Fruit fly (Drosophila melanogaster) Kc167 (cell line): Measurements from ENCODE around the gene Nrx-IV.

Experiments
- Myc ChIP-seq: fragments of >200 bp; optimal IDR thresholded peaks from 2 replicates; lab custom pipeline; 2017; ENCODE audit warnings: missing external identifiers
- Sin3A ChIP-seq: fragments of >200 bp; optimal IDR thresholded peaks from 2 replicates; lab custom pipeline; 2018; ENCODE audit warnings: missing external identifiers
- h ChIP-seq: fragments of >200 bp; optimal IDR thresholded peaks from 3 replicates; lab custom pipeline; 2018; ENCODE audit warnings: missing external identifiers
- insv ChIP-seq: fragments of >200 bp; optimal IDR thresholded peaks from 3 replicates; lab custom pipeline; 2018; ENCODE audit warnings: missing external identifiers
- psq ChIP-seq: fragments of >200 bp; optimal IDR thresholded peaks from 2 replicates; lab custom pipeline; 2017; ENCODE audit warnings: missing external identifiers
- ttk ChIP-seq: sonication (Bioruptor generic); optimal IDR thresholded peaks from 2 replicates; lab custom pipeline; 2017; ENCODE audit warnings: missing external identifiers

Gene Nrx-IV

DNA sequence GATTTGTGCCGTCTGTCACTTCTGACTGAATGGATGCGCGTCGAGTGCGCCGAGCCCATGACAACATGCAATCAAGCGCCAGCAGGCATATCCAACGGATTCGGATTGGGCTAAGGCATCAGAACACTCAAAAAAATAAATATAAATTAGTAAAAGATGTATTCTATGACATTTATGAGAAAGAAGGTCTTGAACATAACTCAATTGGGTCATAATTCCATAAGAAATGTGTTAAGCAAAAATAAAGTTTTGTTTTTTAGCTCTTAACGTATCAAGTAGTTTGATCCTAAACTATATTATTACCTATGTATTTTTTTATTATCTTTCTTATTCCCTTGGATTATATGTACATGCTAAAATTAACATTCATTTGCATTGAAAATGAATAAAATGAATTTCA lies 32.7 kb upstream of the Nrx-IV start:
- TF ChIP-seq Sin3A (lab: Kevin White, UChicago) (no peak), psq (lab: Kevin White, UChicago) (no peak), insv (lab: Kevin White, UChicago) (no peak), ttk (no peak), h (lab: Kevin White, UChicago) (no peak), Myc (lab: Kevin White, UChicago) (no peak)

DNA sequence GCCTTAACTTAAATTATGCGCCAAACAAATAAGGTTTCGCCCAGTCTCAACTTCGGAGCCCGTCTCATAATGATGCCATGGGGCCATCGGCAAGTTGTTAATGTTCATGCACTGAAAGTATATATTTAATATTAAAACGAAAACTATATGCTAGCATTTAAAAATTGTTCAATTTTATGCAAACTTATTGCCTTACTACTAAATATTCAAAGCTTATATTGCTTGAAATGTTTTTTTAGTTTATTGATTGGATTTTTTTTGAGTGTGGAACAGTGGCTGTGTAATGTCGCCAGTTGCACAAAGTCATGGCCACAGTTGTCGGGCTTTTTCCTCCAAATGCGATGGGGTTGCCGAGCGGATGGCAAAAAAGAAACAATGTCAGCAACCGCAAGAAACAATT lies 32.1 kb upstream of the Nrx-IV start:
- TF ChIP-seq Sin3A (lab: Kevin White, UChicago) = no peak
- TF ChIP-seq ttk = no peak
- no peak for TF ChIP-seq h (lab: Kevin White, UChicago)
- no peak for TF ChIP-seq psq (lab: Kevin White, UChicago)
- TF ChIP-seq insv (lab: Kevin White, UChicago) = no peak

dm6 chr3L:12115103-12115502 lies 31.2 kb upstream of the Nrx-IV start:
- no peak for TF ChIP-seq Myc (lab: Kevin White, UChicago)

DNA sequence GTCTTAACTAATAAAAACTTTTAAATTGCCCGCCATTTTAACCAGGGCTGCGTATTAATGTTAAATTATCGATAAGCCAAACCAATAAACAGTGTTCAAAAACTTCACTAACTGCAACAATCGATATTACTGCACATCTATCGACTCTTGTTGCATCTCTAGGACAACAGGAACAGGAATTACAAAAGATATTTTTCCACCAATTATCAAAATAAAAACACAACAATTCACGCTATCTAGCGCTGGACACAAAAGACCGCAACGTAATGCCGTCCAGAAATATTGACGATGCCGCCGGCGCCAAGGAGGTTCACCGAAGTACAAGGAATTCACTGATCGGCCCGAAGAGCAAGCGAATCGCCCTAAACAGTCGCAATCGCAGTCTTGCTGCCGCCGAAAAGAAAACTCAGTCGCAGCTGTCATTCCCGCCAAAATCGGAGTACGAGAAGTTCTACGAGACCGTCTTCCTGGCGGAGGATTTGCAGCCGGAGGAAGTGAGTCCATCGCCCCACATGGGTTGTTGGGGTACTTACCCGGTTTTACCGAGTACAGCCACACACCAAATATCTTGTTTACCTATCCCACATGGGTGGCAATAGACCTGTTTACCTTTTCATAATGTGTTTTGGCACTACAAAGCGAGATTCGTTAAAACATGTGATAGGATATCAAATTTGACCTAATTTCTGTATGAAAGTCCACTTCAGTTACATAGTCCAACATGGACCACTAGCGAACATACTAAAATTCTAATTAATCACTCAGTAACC lies 30.2 kb upstream of the Nrx-IV start, which contains the start of gene vers:
vers (plus strand) TSS at position 136 of the 770 bp plus-strand sequence.
- TF ChIP-seq h (lab: Kevin White, UChicago) = no peak
- TF ChIP-seq insv (lab: Kevin White, UChicago) = no peak
- no peak for TF ChIP-seq psq (lab: Kevin White, UChicago)
- no peak for TF ChIP-seq Myc (lab: Kevin White, UChicago)
- no peak for TF ChIP-seq Sin3A (lab: Kevin White, UChicago)
- TF ChIP-seq ttk = no peak

dm6 chr3L:12118156-12118555 lies 28.2 kb upstream of the Nrx-IV start, which contains the start of gene ssp:
Gene ssp, plus strand, starts transcription at chr3L:12118257.
- TF ChIP-seq Myc (lab: Kevin White, UChicago) (no peak), insv (lab: Kevin White, UChicago) (no peak), h (lab: Kevin White, UChicago) (no peak), psq (lab: Kevin White, UChicago) (no peak), ttk (no peak), Sin3A (lab: Kevin White, UChicago) (no peak)

dm6 chr3L:12118631-12119030 lies 27.7 kb upstream of the Nrx-IV start:
- TF ChIP-seq insv (lab: Kevin White, UChicago) = no peak
- no peak for TF ChIP-seq Myc (lab: Kevin White, UChicago)
- no peak for TF ChIP-seq Sin3A (lab: Kevin White, UChicago)
- no peak for TF ChIP-seq ttk
- no peak for TF ChIP-seq h (lab: Kevin White, UChicago)
- no peak for TF ChIP-seq psq (lab: Kevin White, UChicago)

DNA sequence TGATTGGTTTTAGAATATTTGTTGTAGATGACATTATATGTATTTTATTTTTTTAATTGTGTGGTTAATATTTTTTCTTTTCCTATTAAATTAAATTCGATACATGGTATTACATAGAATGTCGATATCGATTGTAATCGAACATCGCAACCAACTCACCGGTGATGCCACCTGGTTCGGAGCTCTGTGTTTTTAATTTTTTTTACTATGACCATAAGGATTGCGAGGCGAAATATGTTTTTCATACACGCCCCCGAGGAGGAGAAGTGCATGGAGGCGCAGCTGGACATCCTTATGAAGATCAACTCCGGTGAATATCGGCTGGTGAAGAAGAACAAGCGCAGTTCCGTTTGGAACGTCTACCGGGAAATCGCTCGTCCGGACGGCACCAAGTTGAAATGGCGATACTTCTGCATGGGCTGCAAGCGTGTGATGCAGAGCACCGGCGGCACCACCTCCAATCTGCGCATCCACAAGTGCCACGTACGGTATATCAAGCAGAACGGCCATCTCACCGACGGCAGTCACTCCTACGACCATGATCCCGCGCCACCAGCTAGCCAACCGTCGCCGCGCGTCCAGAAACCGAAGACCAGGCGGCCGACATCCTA lies 26.3 kb upstream of the Nrx-IV start, which contains the start of gene CG11560:
CG11560 (plus strand) TSS at position 145 of the 611 bp plus-strand sequence.
- no peak for TF ChIP-seq psq (lab: Kevin White, UChicago)
- no peak for TF ChIP-seq Myc (lab: Kevin White, UChicago)

- no peak for TF ChIP-seq Myc (lab: Kevin White, UChicago)
- no peak for TF ChIP-seq psq (lab: Kevin White, UChicago)
- no peak for TF ChIP-seq insv (lab: Kevin White, UChicago)
- TF ChIP-seq h (lab: Kevin White, UChicago) = no peak
- no peak for TF ChIP-seq Sin3A (lab: Kevin White, UChicago)
- no peak for TF ChIP-seq ttk
Observed at dm6 chr3L:12122891-12123290, 23.4 kb upstream of the Nrx-IV start.

DNA sequence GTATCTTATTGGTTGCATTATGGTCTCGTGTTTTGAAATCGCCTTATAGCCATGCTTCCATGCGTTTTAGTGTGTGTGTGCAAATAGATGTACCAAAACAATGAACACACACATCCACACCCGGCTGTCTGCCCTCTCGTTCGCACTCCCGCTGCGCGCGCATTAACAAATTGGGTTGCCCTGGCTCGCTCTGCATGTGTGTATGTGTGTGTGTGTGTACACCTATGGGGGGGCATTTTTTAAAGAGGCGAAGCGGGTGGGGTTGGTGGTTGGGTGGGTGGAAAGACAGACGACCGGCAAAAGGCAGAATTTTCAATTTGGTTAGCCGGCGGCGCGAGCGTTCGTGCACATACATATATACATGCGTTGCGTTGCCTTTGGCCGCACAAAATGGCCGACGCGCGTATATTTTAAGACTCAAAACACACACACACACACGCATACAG lies 22.2 kb upstream of the Nrx-IV start:
- TF ChIP-seq ttk = no peak
- no peak for TF ChIP-seq Myc (lab: Kevin White, UChicago)
- TF ChIP-seq psq (lab: Kevin White, UChicago) = no peak

DNA sequence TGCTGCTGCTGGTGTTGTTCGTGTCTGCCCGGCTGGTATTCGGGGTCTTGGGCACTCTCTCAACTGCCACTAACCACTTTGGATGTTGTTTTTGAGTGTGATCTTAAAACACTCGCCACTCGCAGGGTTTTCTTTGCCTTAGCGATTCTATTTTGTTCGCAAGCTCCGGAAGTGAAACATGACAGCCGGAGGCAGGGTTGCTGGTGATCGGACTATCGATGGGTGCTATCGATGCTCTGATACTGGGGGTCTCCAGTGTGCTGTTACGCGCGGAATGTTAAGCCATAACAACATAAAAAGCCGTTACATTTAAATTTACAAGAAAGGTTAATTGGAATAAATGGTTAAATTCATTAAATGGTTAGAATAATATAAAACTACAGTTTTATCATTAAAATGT lies 21.3 kb upstream of the Nrx-IV start, which contains the start of gene yps:
yps (minus strand) TSS at position 176 of the 400 bp plus-strand sequence.
- TF ChIP-seq ttk (no peak), h (lab: Kevin White, UChicago) (no peak), psq (lab: Kevin White, UChicago) (no peak), Sin3A (lab: Kevin White, UChicago) (no peak), Myc (lab: Kevin White, UChicago) (no peak), insv (lab: Kevin White, UChicago) (no peak)

dm6 chr3L:12127294-12128029 lies 18.9 kb upstream of the Nrx-IV start, which contains the start of the genes Ir68b and CG34241:
Gene Ir68b, minus strand, starts transcription at chr3L:12127394.
Gene CG34241, plus strand, starts transcription at chr3L:12127979.
- no peak for TF ChIP-seq insv (lab: Kevin White, UChicago)
- no peak for TF ChIP-seq Sin3A (lab: Kevin White, UChicago)
- no peak for TF ChIP-seq psq (lab: Kevin White, UChicago)
- TF ChIP-seq Myc (lab: Kevin White, UChicago) = no peak
- TF ChIP-seq ttk = no peak
